Worm (Caenorhabditis elegans) whole organism, young adult: Measurements from ENCODE around the gene F22E5.13.

Experiments
- ceh-100 ChIP-seq: fragments of 200-800 bp; sonication (Bioruptor generic); IDR thresholded peaks from 2 replicates; pipeline ENCODE4 v1.3.6; 2022; ENCODE audit warnings: missing genetic modification reagents, missing genetic modification characterization, missing compliant biosample characterization
- efl-1 ChIP-seq: fragments of 150-350 bp; optimal IDR thresholded peaks from 2 replicates; lab custom pipeline; 2014; ENCODE audit warnings: missing biosample characterization, missing genetic modification reagents, missing genetic modification characterization
- egl-44 ChIP-seq: fragments of 200-800 bp; sonication (Bioruptor generic); IDR thresholded peaks from 2 replicates; pipeline ENCODE4 v1.3.6; 2022; ENCODE audit warnings: missing genetic modification reagents, missing genetic modification characterization, missing compliant biosample characterization
- hrde-1 ChIP-seq: sonication (generic microtip); optimal IDR thresholded peaks from 2 replicates; lab custom pipeline; 2016; ENCODE audit warnings: missing genetic modification characterization, mild to moderate bottlenecking, missing compliant biosample characterization, moderate library complexity, missing genotype, missing genetic modification reagents, borderline replicate concordance
- madf-6 ChIP-seq: fragments of 200-800 bp; sonication (Bioruptor generic); IDR thresholded peaks from 2 replicates; pipeline ENCODE4 v1.3.6; 2022; ENCODE audit warnings: missing genetic modification reagents, missing genetic modification characterization, missing compliant biosample characterization
- snpc-4 ChIP-seq, 5 experiments: fragments of 150-350 bp in 1 of 5; sonication (generic microtip) in 4 of 5; optimal IDR thresholded peaks; 2 replicates each; lab custom pipeline; 2014 to 2018; ENCODE audit warnings: missing genetic modification characterization in 5 of 5, missing biosample characterization in 3 of 5, antibody characterized with exemption in 2 of 5, mild to moderate bottlenecking in 2 of 5, missing compliant biosample characterization in 2 of 5, missing genotype in 2 of 5, moderate library complexity in 2 of 5, missing genetic modification reagents in 1 of 5
- somi-1 ChIP-seq: fragments of 200-800 bp; sonication (Bioruptor generic); optimal IDR thresholded peaks from 2 replicates; lab custom pipeline; 2018; ENCODE audit warnings: mild to moderate bottlenecking, missing genetic modification characterization, missing compliant biosample characterization

DNA sequence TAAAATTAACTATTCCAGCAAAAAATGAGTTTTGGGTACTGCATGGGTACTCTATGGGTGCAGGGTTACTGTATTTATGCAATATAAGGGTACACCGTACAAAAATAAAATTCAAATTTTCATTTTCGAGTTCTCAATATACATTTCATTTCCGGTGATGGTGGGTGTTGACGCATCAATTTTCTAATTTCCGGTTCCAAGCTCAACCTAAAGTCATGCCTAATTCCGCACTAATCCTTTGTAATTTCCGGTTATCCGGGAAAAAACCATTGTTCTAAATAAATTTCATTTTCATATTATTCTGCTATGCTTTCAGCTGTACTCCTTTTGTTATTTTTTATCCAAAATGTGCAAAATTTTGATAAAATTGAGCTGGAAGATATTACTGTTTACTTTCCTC lies 9.9 kb upstream of the F22E5.13 start, which contains the start of gene gcy-21:
- no peak for TF ChIP-seq efl-1
- no peak for TF ChIP-seq madf-6 (GFP tag; lab: Robert Waterston, UW)
- no peak for TF ChIP-seq somi-1 (GFP tag; lab: Kevin White, UChicago)
- no peak for TF ChIP-seq hrde-1 (tag; lab: Kevin White, UChicago)
- no peak for TF ChIP-seq egl-44 (GFP tag; lab: Robert Waterston, UW)
- no peak for TF ChIP-seq ceh-100 (GFP tag; lab: Robert Waterston, UW)
- no peak for TF ChIP-seq snpc-4 (GFP tag; optimal IDR thresholded peaks at IDR 0.05; lab: Kevin White, UChicago)
- no peak for TF ChIP-seq snpc-4 (tag; optimal IDR thresholded peaks at IDR 0.05; lab: Kevin White, UChicago)
